Worm (Caenorhabditis elegans) whole organism, L4 larva: Measurements from ENCODE around the gene T05G5.1.

Experiments
- fos-1 ChIP-seq: fragments of 150-350 bp; optimal IDR thresholded peaks from 2 replicates; lab custom pipeline; 2014; ENCODE audit warnings: missing biosample characterization, missing genetic modification characterization
- ztf-11 ChIP-seq: fragments of 150-350 bp; optimal IDR thresholded peaks from 2 replicates; lab custom pipeline; 2014; ENCODE audit warnings: missing biosample characterization, missing genetic modification characterization

DNA sequence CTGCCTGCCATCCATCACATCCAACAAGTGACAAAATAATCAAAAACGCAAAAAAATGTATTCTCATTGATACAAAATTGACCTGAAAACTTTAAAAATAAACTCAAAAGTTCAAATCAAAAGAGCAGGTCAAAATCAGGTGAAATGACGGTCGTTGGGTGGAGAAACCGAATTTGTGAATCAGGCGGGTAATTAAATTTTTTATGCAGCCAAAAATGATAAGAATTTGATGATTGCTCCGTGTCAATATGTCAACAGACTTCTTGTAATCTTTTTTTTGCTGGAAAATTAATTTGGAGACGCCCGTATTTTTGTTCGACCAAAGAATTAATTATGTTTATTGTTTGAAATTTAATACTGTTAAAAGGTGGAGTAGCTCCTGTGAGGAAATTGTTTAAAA lies 29.3 kb downstream of the T05G5.1 start, which contains the start of gene ncx-6:
- no peak for TF ChIP-seq fos-1 (tag; lab: Kevin White, UChicago)
- TF ChIP-seq ztf-11 (tag; lab: Kevin White, UChicago): no peak
